Worm (Caenorhabditis elegans) whole organism, L4 larva: Measurements from ENCODE around the gene cutl-11.

ENCODE experiments used
- F10B5.3 ChIP-seq: sonication (generic microtip); optimal IDR thresholded peaks from 2 replicates; lab custom pipeline; 2016; ENCODE audit warnings: mild to moderate bottlenecking, missing genetic modification characterization, missing compliant biosample characterization
- F26F4.8 ChIP-seq: fragments of 200-800 bp; sonication (Bioruptor generic); conservative IDR thresholded peaks from 2 replicates; pipeline ENCODE4 v1.3.6; 2022; ENCODE audit warnings: missing genetic modification characterization, missing compliant biosample characterization
- F44E2.7 ChIP-seq: fragments of 200-800 bp; sonication (Bioruptor generic); IDR thresholded peaks from 2 replicates; pipeline ENCODE4 v2.1.2; 2022; ENCODE audit warnings: missing genetic modification characterization, missing compliant biosample characterization
- R02D3.7 ChIP-seq: fragments of 150-350 bp; sonication (generic microtip); optimal IDR thresholded peaks from 3 replicates; lab custom pipeline; 2014; ENCODE audit warnings: missing biosample characterization, missing genetic modification characterization
- Y105C5A.15 ChIP-seq: fragments of 200-800 bp; sonication (Bioruptor generic); IDR thresholded peaks from 2 replicates; pipeline ENCODE4 v1.3.6; 2022; ENCODE audit warnings: missing genetic modification characterization, missing compliant biosample characterization
- Y48G9A.11 ChIP-seq: fragments of 200-800 bp; sonication (Bioruptor generic); IDR thresholded peaks from 2 replicates; pipeline ENCODE4 v1.3.6; 2022; ENCODE audit warnings: missing genetic modification reagents, missing genetic modification characterization, missing compliant biosample characterization
- Y75B8A.6 ChIP-seq: fragments of 200-800 bp; sonication (Bioruptor generic); IDR thresholded peaks from 2 replicates; pipeline ENCODE4 v1.3.6; 2022; ENCODE audit warnings: missing genetic modification reagents, missing genetic modification characterization, missing compliant biosample characterization
- ZK337.2 ChIP-seq: fragments of 200-800 bp; sonication (Bioruptor generic); IDR thresholded peaks from 2 replicates; pipeline ENCODE4 v1.3.6; 2022; ENCODE audit warnings: missing genetic modification reagents, missing genetic modification characterization, missing compliant biosample characterization
- aha-1 ChIP-seq: fragments of 150-350 bp; peaks from one replicate; lab custom pipeline; 2014; ENCODE audit warnings: missing biosample characterization, missing genetic modification characterization
- ama-1 ChIP-seq: fragments of 150-350 bp; optimal IDR thresholded peaks from 2 replicates; lab custom pipeline; 2014; ENCODE audit warnings: inconsistent platforms, mixed read lengths
- arid-1 ChIP-seq: fragments of 200-800 bp; sonication (Bioruptor generic); conservative IDR thresholded peaks from 2 replicates; pipeline ENCODE4 v1.3.6; 2022; ENCODE audit warnings: missing genetic modification reagents, missing genetic modification characterization, missing compliant biosample characterization
- attf-4 ChIP-seq: sonication (generic microtip); optimal IDR thresholded peaks from 3 replicates; lab custom pipeline; 2017; ENCODE audit warnings: missing biosample characterization, missing genetic modification characterization
- ceh-20 ChIP-seq: fragments of 200-800 bp; sonication (Bioruptor generic); IDR thresholded peaks from 2 replicates; pipeline ENCODE4 v1.3.6; 2022; ENCODE audit warnings: missing genetic modification reagents, missing genetic modification characterization, missing compliant biosample characterization
- ceh-28 ChIP-seq: fragments of 150-350 bp; optimal IDR thresholded peaks from 2 replicates; lab custom pipeline; 2014; ENCODE audit warnings: missing biosample characterization, missing genetic modification reagents, missing genetic modification characterization
- ceh-44 ChIP-seq: fragments of 200-800 bp; sonication (Bioruptor generic); IDR thresholded peaks from 2 replicates; pipeline ENCODE4 v1.3.6; 2022; ENCODE audit warnings: missing genetic modification reagents, missing genetic modification characterization, missing compliant biosample characterization
- ceh-82 ChIP-seq: sonication (generic microtip); optimal IDR thresholded peaks from 2 replicates; lab custom pipeline; 2017; ENCODE audit warnings: missing biosample characterization, missing genetic modification characterization
- ces-1 ChIP-seq: fragments of 150-350 bp; sonication (generic microtip); optimal IDR thresholded peaks from 4 replicates; lab custom pipeline; 2014; ENCODE audit warnings: missing biosample characterization, missing genetic modification reagents, missing genetic modification characterization
- cey-2 ChIP-seq: sonication (generic microtip); optimal IDR thresholded peaks from 3 replicates; lab custom pipeline; 2017; ENCODE audit warnings: missing genetic modification characterization, mild to moderate bottlenecking, missing compliant biosample characterization, antibody characterized with exemption, borderline replicate concordance; ENCODE audit not compliant: insufficient read depth
- daf-16 ChIP-seq, 3 experiments: sonication (generic microtip); optimal IDR thresholded peaks; 2 replicates each; lab custom pipeline; 2016 to 2017; ENCODE audit warnings: missing genetic modification characterization in 3 of 3, missing genetic modification reagents in 3 of 3, mild to moderate bottlenecking in 2 of 3, missing compliant biosample characterization in 2 of 3, missing biosample characterization in 1 of 3, moderate library complexity in 1 of 3
- daf-8 ChIP-seq: fragments of 200-800 bp; sonication (Bioruptor generic); IDR thresholded peaks from 2 replicates; pipeline ENCODE4 v1.3.6; 2022; ENCODE audit warnings: missing genetic modification characterization, missing compliant biosample characterization
- dmd-9 ChIP-seq: fragments of 200-800 bp; sonication (Bioruptor generic); IDR thresholded peaks from 2 replicates; pipeline ENCODE4 v1.3.6; 2022; ENCODE audit warnings: missing genetic modification reagents, missing genetic modification characterization, missing compliant biosample characterization
- egl-27 ChIP-seq: sonication (generic microtip); optimal IDR thresholded peaks from 3 replicates; lab custom pipeline; 2017; ENCODE audit warnings: missing biosample characterization, missing genetic modification reagents, missing genetic modification characterization
- egl-43 ChIP-seq: fragments of 200-800 bp; sonication (Bioruptor generic); IDR thresholded peaks from 2 replicates; pipeline ENCODE4 v1.3.6; 2022; ENCODE audit warnings: missing genetic modification reagents, missing genetic modification characterization, missing compliant biosample characterization
- gei-8 ChIP-seq: fragments of 200-800 bp; sonication (Bioruptor generic); optimal IDR thresholded peaks from 2 replicates; lab custom pipeline; 2018; ENCODE audit warnings: mild to moderate bottlenecking, missing genetic modification characterization, missing compliant biosample characterization
- hif-1 ChIP-seq, 2 experiments: sonication (generic microtip); optimal IDR thresholded peaks; 2 replicates each; lab custom pipeline; 2016 to 2017; ENCODE audit warnings: missing compliant biosample characterization in 2 of 2, missing genetic modification characterization in 2 of 2, missing genetic modification reagents in 2 of 2, missing genotype in 2 of 2, mild to moderate bottlenecking in 1 of 2
- hlh-11 ChIP-seq: fragments of 200-800 bp; sonication (Bioruptor generic); optimal IDR thresholded peaks from 2 replicates; lab custom pipeline; 2018; ENCODE audit warnings: mild to moderate bottlenecking, missing genetic modification characterization, missing compliant biosample characterization
- hlh-30 ChIP-seq: sonication (generic microtip); optimal IDR thresholded peaks from 2 replicates; lab custom pipeline; 2017; ENCODE audit warnings: antibody characterized with exemption, mild to moderate bottlenecking, missing genetic modification characterization, missing compliant biosample characterization; ENCODE audit not compliant: insufficient read depth
- hmg-1.1 ChIP-seq: fragments of 200-800 bp; sonication (Bioruptor generic); IDR thresholded peaks from 2 replicates; pipeline ENCODE4 v1.3.6; 2022; ENCODE audit warnings: missing genetic modification reagents, missing genetic modification characterization, missing compliant biosample characterization
- lin-38 ChIP-seq: fragments of 200-800 bp; sonication (Bioruptor generic); IDR thresholded peaks from 2 replicates; pipeline ENCODE4 v1.3.6; 2022; ENCODE audit warnings: missing genetic modification reagents, missing genetic modification characterization, missing compliant biosample characterization
- lin-39 ChIP-seq: fragments of 150-350 bp; optimal IDR thresholded peaks from 2 replicates; lab custom pipeline; 2014; ENCODE audit warnings: missing biosample characterization, missing genetic modification reagents, missing genetic modification characterization
- lir-3 ChIP-seq: sonication (generic microtip); optimal IDR thresholded peaks from 2 replicates; lab custom pipeline; 2016; ENCODE audit warnings: mild to moderate bottlenecking, missing genetic modification characterization, missing compliant biosample characterization
- madf-5 ChIP-seq, 2 experiments: fragments of 200-800 bp; sonication (Bioruptor generic); IDR thresholded peaks; 2 replicates each; pipeline ENCODE4 v1.3.6; 2022; ENCODE audit warnings: missing compliant biosample characterization in 2 of 2, missing genetic modification characterization in 2 of 2
- mxl-3 ChIP-seq: fragments of 200-800 bp; sonication (Bioruptor generic); optimal IDR thresholded peaks from 2 replicates; lab custom pipeline; 2018; ENCODE audit warnings: mild to moderate bottlenecking, missing genetic modification characterization, missing compliant biosample characterization
- nhr-111 ChIP-seq: fragments of 200-800 bp; sonication (Bioruptor generic); optimal IDR thresholded peaks from 2 replicates; lab custom pipeline; 2018; ENCODE audit warnings: mild to moderate bottlenecking, missing genetic modification characterization, missing compliant biosample characterization
- pqm-1 ChIP-seq: sonication (generic microtip); optimal IDR thresholded peaks from 2 replicates; lab custom pipeline; 2017; ENCODE audit warnings: missing biosample characterization, missing genetic modification characterization
- rbr-2 ChIP-seq: sonication (generic microtip); optimal IDR thresholded peaks from 2 replicates; lab custom pipeline; 2016; ENCODE audit warnings: missing genotype, missing genetic modification characterization, missing compliant biosample characterization
- saeg-2 ChIP-seq: fragments of 200-800 bp; sonication (Bioruptor generic); IDR thresholded peaks from 2 replicates; pipeline ENCODE4 v1.3.6; 2022; ENCODE audit warnings: missing genetic modification reagents, missing genetic modification characterization, missing compliant biosample characterization
- skn-1 ChIP-seq: fragments of 150-350 bp; optimal IDR thresholded peaks from 2 replicates; lab custom pipeline; 2014; ENCODE audit warnings: missing biosample characterization, missing genetic modification characterization
- snpc-1.2 ChIP-seq: fragments of 200-800 bp; sonication (Bioruptor generic); IDR thresholded peaks from 2 replicates; pipeline ENCODE4 v1.3.6; 2022; ENCODE audit warnings: missing genetic modification reagents, missing genetic modification characterization, missing compliant biosample characterization
- spr-3 ChIP-seq: fragments of 200-800 bp; sonication (Bioruptor generic); optimal IDR thresholded peaks from 2 replicates; lab custom pipeline; 2018; ENCODE audit warnings: mild to moderate bottlenecking, missing genetic modification characterization, missing compliant biosample characterization
- tra-1 ChIP-seq: fragments of 200-800 bp; sonication (Bioruptor generic); IDR thresholded peaks from 2 replicates; pipeline ENCODE4 v1.3.6; 2022; ENCODE audit warnings: missing genetic modification reagents, missing genetic modification characterization, missing compliant biosample characterization
- unc-62 ChIP-seq, 3 experiments: fragments of 150-350 bp in 1 of 3; sonication (generic microtip); optimal IDR thresholded peaks in 2 of 3; peaks in 1 of 3; 1 replicate in 1 of 3; 2 replicates in 2 of 3; lab custom pipeline; 2014 to 2017; ENCODE audit warnings: missing biosample characterization in 3 of 3, missing genetic modification characterization in 3 of 3, missing genetic modification reagents in 3 of 3, missing genotype in 1 of 3
- zfp-2 ChIP-seq: sonication (generic microtip); optimal IDR thresholded peaks from 2 replicates; lab custom pipeline; 2016; ENCODE audit warnings: mild to moderate bottlenecking, missing genetic modification characterization, missing compliant biosample characterization
- zfp-3 ChIP-seq: fragments of 200-800 bp; sonication (Bioruptor generic); conservative IDR thresholded peaks from 2 replicates; pipeline ENCODE4 v1.3.6; 2022; ENCODE audit warnings: missing genetic modification reagents, missing genetic modification characterization, missing compliant biosample characterization
- ztf-7 ChIP-seq: fragments of 150-350 bp; optimal IDR thresholded peaks from 2 replicates; lab custom pipeline; 2014; ENCODE audit warnings: missing biosample characterization, missing genetic modification characterization

Gene cutl-11

DNA sequence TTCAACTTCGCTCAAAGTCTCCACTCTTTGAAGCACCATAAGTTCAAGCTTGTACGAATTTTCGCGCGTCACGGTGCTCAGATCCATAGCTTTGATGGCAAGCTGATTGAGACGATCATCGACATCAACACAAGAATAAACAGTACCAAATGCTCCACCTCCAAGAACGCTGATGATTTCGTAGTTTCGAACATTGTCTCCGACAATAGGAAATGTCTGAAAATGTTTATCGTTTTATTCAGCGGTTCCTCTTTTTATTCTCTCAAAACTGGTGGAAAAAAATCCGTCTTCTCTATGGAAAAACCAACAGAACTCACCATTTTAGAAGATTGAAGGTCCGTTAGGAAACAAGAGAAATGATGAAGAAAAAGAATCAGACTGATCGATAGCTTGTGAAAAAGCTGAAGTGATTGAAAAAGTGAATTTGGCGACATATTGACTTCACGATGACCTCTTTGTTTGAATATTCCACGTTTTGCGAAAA is 37.2 kb upstream of the cutl-11 start, which contains the start of gene C44C10.7:
Gene C44C10.7 (minus strand): TSS at position 434 of the 484 bp plus-strand sequence.
- TF ChIP-seq F26F4.8 (GFP tag; lab: Robert Waterston, UW): no peak
- peak in 1 of 2 experiments; percentile 97 for TF ChIP-seq unc-62 (GFP tag; optimal IDR thresholded peaks at IDR 0.05 in 1 of 2; lab: Kevin White, UChicago)
- TF ChIP-seq unc-62 (tag; optimal IDR thresholded peaks at IDR 0.05; lab: Kevin White, UChicago): no peak
- TF ChIP-seq, all 104 proteins: peak for 1

DNA sequence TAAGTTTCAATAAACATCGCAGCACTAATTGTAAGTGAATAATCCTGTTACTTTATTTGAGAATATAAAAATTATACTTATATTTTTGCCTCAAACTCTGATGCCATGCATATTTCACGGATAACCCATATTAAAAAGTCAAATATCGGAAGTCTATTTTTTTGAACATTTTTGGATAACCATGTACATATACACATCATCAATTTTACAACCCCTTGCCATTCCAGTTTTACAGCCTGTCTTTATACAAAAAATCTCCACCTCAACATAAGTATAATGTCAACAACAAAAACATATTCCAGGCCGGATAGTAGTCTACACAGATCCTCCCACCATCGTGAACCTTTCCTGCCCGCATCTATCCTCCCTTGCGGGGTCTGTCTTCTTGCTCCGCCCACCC is 33.6 kb upstream of the cutl-11 start, which contains the start of gene hnd-1:
Gene hnd-1 (plus strand): TSS at position 301 of the 400 bp plus-strand sequence.
- TF ChIP-seq Y48G9A.11 (GFP tag; lab: Robert Waterston, UW) (no peak), ceh-28 (tag; lab: Kevin White, UChicago) (no peak), zfp-2 (tag; lab: Kevin White, UChicago) (no peak), dmd-9 (GFP tag; lab: Robert Waterston, UW) (no peak)

DNA sequence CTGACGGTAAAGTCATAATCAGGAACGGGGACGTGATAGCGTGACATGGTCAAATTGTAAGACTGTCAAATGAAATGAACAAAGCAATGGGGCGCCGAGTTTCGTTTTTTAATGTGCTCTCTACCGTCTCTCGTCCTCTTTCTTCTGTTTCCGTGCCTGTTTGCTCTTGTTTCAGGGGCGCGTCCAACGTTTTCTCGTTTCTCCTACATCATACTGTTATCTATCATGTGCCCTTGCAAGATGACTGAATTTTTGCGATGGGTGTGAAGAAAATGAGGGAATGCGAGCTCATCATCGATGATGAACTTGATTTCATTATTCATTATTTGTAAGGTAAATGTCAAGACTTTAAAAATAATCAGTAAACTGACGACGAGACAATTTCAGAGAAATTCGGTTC is 30.2 kb upstream of the cutl-11 start, which contains the start of gene T04F8.7:
Gene T04F8.7 (minus strand): TSS at position 130 of the 400 bp plus-strand sequence.
- TF ChIP-seq hlh-11 (tag; lab: Kevin White, UChicago) (peak; percentile 85), nhr-111 (GFP tag; lab: Kevin White, UChicago) (no peak), ceh-28 (tag; lab: Kevin White, UChicago) (no peak), zfp-3 (GFP tag; lab: Robert Waterston, UW) (no peak), R02D3.7 (no peak), pqm-1 (tag; lab: Kevin White, UChicago) (peak; percentile 50), saeg-2 (GFP tag; lab: Robert Waterston, UW) (no peak), hif-1 (tag; optimal IDR thresholded peaks at IDR 0.05; lab: Kevin White, UChicago) (peak in 1 of 2 experiments; percentile 32), hmg-1.1 (no peak), arid-1 (GFP tag; lab: Robert Waterston, UW) (no peak), ceh-82 (tag; lab: Kevin White, UChicago) (no peak), lin-39 (tag; lab: Kevin White, UChicago) (no peak), cey-2 (tag; lab: Kevin White, UChicago) (no peak), unc-62 (GFP tag; optimal IDR thresholded peaks at IDR 0.05 in 1 of 2; lab: Kevin White, UChicago) (no peak), unc-62 (tag; optimal IDR thresholded peaks at IDR 0.05; lab: Kevin White, UChicago) (no peak), attf-4 (tag; lab: Kevin White, UChicago) (no peak), F10B5.3 (no peak), rbr-2 (tag; lab: Kevin White, UChicago) (no peak), F26F4.8 (GFP tag; lab: Robert Waterston, UW) (no peak), ztf-7 (tag; lab: Kevin White, UChicago) (no peak), aha-1 (tag; lab: Kevin White, UChicago) (peak; percentile 95), ces-1 (GFP tag; lab: Kevin White, UChicago) (no peak), skn-1 (no peak), daf-16 (GFP tag; optimal IDR thresholded peaks at IDR 0.05; lab: Kevin White, UChicago) (no peak), daf-16 (tag; optimal IDR thresholded peaks at IDR 0.05; lab: Kevin White, UChicago) (peak; percentile 87), Y75B8A.6 (GFP tag; lab: Robert Waterston, UW) (no peak), ceh-44 (GFP tag; lab: Robert Waterston, UW) (no peak), lir-3 (tag; lab: Kevin White, UChicago) (no peak), gei-8 (GFP tag; lab: Kevin White, UChicago) (no peak), hlh-30 (tag; lab: Kevin White, UChicago) (peak; percentile 65), ZK337.2 (no peak), mxl-3 (peak; percentile 39), spr-3 (GFP tag; lab: Kevin White, UChicago) (no peak), ceh-20 (GFP tag; lab: Robert Waterston, UW) (no peak), F44E2.7 (GFP tag; lab: Robert Waterston, UW) (no peak), daf-8 (GFP tag; lab: Robert Waterston, UW) (no peak), Y105C5A.15 (no peak), ama-1 (lab: Kevin White, UChicago) (no peak), lin-38 (GFP tag; lab: Robert Waterston, UW) (no peak), tra-1 (0 out of 2 replicates have a peak, but pooled peaks have one; percentile 42), egl-43 (GFP tag; lab: Robert Waterston, UW) (no peak), egl-27 (no peak), snpc-1.2 (GFP tag; lab: Robert Waterston, UW) (no peak), madf-5 (GFP tag; IDR thresholded peaks at IDR 0.05; lab: Robert Waterston, UW) (no peak)
